Worm (Caenorhabditis elegans) whole organism, early embryonic: ENCODE results near the gene K08D8.6.

Source experiments
- B0310.2 ChIP-seq: sonication (generic microtip); optimal IDR thresholded peaks from 2 replicates; lab custom pipeline; 2016; ENCODE audit warnings: mild to moderate bottlenecking, missing genetic modification characterization, missing compliant biosample characterization
- F13C5.2 ChIP-seq: sonication (generic microtip); optimal IDR thresholded peaks from 2 replicates; lab custom pipeline; 2017; ENCODE audit warnings: mild to moderate bottlenecking, missing genetic modification characterization, inconsistent platforms, missing compliant biosample characterization
- aly-1 ChIP-seq: sonication (generic microtip); optimal IDR thresholded peaks from 2 replicates; lab custom pipeline; 2016; ENCODE audit warnings: missing genetic modification characterization, missing compliant biosample characterization
- ama-1 ChIP-seq: fragments of 150-350 bp; optimal IDR thresholded peaks from 2 replicates; lab custom pipeline; 2014
- ceh-13 ChIP-seq: fragments of 200-800 bp; sonication (Bioruptor generic); optimal IDR thresholded peaks from 2 replicates; lab custom pipeline; 2018; ENCODE audit warnings: mild to moderate bottlenecking, missing genetic modification characterization, missing compliant biosample characterization
- ceh-36 ChIP-seq: sonication (generic microtip); optimal IDR thresholded peaks from 2 replicates; lab custom pipeline; 2016; ENCODE audit warnings: missing genetic modification characterization, inconsistent platforms, missing compliant biosample characterization
- ets-7 ChIP-seq: sonication (generic microtip); optimal IDR thresholded peaks from 2 replicates; lab custom pipeline; 2016; ENCODE audit warnings: missing genotype, missing genetic modification characterization, missing compliant biosample characterization
- flt-1 ChIP-seq: fragments of 200-800 bp; sonication (Bioruptor generic); IDR thresholded peaks from 2 replicates; pipeline ENCODE4 v1.3.6; 2022; ENCODE audit warnings: missing genetic modification characterization, missing compliant biosample characterization
- hmbx-1 ChIP-seq: sonication (generic microtip); optimal IDR thresholded peaks from 2 replicates; lab custom pipeline; 2016; ENCODE audit warnings: mild to moderate bottlenecking, missing genetic modification characterization, missing compliant biosample characterization
- hmg-4 ChIP-seq: fragments of 200-800 bp; sonication (Bioruptor generic); optimal IDR thresholded peaks from 2 replicates; lab custom pipeline; 2018; ENCODE audit warnings: mild to moderate bottlenecking, missing genetic modification characterization, missing compliant biosample characterization
- hnd-1 ChIP-seq: sonication (generic microtip); optimal IDR thresholded peaks from 2 replicates; lab custom pipeline; 2016; ENCODE audit warnings: missing genetic modification characterization, missing compliant biosample characterization
- pes-1 ChIP-seq: fragments of 200-800 bp; sonication (Bioruptor generic); IDR thresholded peaks from 2 replicates; pipeline ENCODE4 v1.3.6; 2022; ENCODE audit warnings: missing genetic modification reagents, missing genetic modification characterization, missing compliant biosample characterization
- scrt-1 ChIP-seq: fragments of 200-800 bp; sonication (Bioruptor generic); IDR thresholded peaks from 2 replicates; pipeline ENCODE4 v1.3.6; 2022; ENCODE audit warnings: missing genetic modification characterization, missing compliant biosample characterization
- sea-1 ChIP-seq: fragments of 200-800 bp; sonication (Bioruptor generic); conservative IDR thresholded peaks from 2 replicates; pipeline ENCODE4 v1.3.6; 2022; ENCODE audit warnings: missing genetic modification characterization, missing compliant biosample characterization
- tbx-11 ChIP-seq: fragments of 200-800 bp; sonication (Bioruptor generic); IDR thresholded peaks from 2 replicates; pipeline ENCODE4 v1.3.6; 2022; ENCODE audit warnings: missing genetic modification characterization, missing compliant biosample characterization
- tbx-37 ChIP-seq: fragments of 200-800 bp; sonication (Bioruptor generic); conservative IDR thresholded peaks from 2 replicates; pipeline ENCODE4 v1.3.6; 2022; ENCODE audit warnings: missing genetic modification reagents, missing genetic modification characterization, missing compliant biosample characterization
- tra-4 ChIP-seq: sonication (generic microtip); optimal IDR thresholded peaks from 2 replicates; lab custom pipeline; 2017; ENCODE audit warnings: missing genetic modification characterization, missing compliant biosample characterization

Gene K08D8.6

DNA sequence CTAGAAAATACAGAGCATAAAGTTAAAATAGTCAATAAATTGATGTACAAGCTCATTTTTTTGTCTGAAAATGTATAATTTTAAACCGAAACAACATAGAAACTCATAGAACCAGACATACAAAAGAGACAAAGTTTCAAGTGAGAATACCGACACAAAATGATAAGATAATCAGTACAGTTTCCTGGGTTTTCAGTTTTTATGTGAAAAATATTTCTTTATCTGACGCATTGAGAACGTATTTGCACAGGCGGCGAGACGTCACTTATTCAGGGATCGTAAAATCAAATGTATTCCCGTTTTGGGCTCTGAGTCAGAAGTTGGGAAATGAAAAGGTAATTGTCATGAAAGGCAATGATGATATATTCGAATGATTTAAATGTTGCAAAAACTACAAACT is at the start of gene K08D8.6:
K08D8.6 (minus strand) TSS at position 64 of the 400 bp plus-strand sequence.
- no peak for TF ChIP-seq tbx-11 (GFP tag; lab: Robert Waterston, UW)
- TF ChIP-seq ets-7 (tag; lab: Kevin White, UChicago) = no peak
- no peak for TF ChIP-seq hnd-1 (tag; lab: Kevin White, UChicago)
- no peak for TF ChIP-seq hmg-4 (GFP tag; lab: Kevin White, UChicago)
- no peak for TF ChIP-seq ceh-36 (tag; lab: Kevin White, UChicago)
- TF ChIP-seq pes-1 (GFP tag; lab: Robert Waterston, UW) = no peak
- TF ChIP-seq B0310.2 (tag; lab: Kevin White, UChicago) = no peak
- TF ChIP-seq F13C5.2 = no peak
- no peak for TF ChIP-seq hmbx-1 (tag; lab: Kevin White, UChicago)
- TF ChIP-seq scrt-1 (GFP tag; lab: Robert Waterston, UW) = no peak
- TF ChIP-seq ama-1 (lab: Kevin White, UChicago) = no peak
- TF ChIP-seq sea-1 (GFP tag; lab: Robert Waterston, UW) = no peak
- no peak for TF ChIP-seq aly-1
- no peak for TF ChIP-seq ceh-13 (GFP tag; lab: Kevin White, UChicago)
- TF ChIP-seq tbx-37 (GFP tag; lab: Robert Waterston, UW) = no peak
- no peak for TF ChIP-seq tra-4 (tag; lab: Kevin White, UChicago)
- TF ChIP-seq flt-1 (GFP tag; lab: Robert Waterston, UW) = no peak

DNA sequence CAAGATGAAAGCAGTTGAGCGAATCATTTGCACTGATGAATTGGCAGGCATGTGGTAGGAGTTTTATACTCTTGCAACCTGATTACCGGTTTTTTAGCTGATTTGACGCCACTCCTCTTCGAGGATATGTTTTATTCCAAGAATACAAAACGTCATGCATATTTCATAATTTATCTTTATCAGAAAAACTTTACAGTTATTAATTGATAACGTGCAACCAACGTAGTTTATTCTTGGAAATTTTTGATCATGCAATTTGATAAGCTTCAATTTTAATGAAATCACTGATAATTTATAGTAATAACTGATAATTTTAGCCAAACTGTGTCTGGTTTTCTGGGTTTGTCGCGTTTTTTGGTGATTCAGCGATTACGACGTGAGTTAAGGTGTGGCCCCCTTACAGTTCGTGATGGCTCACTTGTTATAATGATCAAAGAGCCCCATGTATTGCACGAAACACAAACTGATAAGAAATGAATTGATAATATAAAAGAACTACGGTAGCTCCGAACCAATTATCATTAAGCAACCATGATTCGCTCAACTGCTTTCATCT is 46.0 kb upstream of the K08D8.6 start, which contains the start of the genes cld-1 and dod-21:
cld-1 (minus strand) TSS at position 51 of the 556 bp plus-strand sequence.
dod-21 (plus strand) TSS at position 518 of the 556 bp plus-strand sequence.
- no peak for TF ChIP-seq aly-1
- no peak for TF ChIP-seq flt-1 (GFP tag; lab: Robert Waterston, UW)
- no peak for TF ChIP-seq sea-1 (GFP tag; lab: Robert Waterston, UW)
- no peak for TF ChIP-seq ets-7 (tag; lab: Kevin White, UChicago)
- no peak for TF ChIP-seq hmbx-1 (tag; lab: Kevin White, UChicago)
- no peak for TF ChIP-seq hmg-4 (GFP tag; lab: Kevin White, UChicago)
- TF ChIP-seq hnd-1 (tag; lab: Kevin White, UChicago) = no peak
- TF ChIP-seq ceh-36 (tag; lab: Kevin White, UChicago) = no peak
- TF ChIP-seq scrt-1 (GFP tag; lab: Robert Waterston, UW) = no peak
- TF ChIP-seq F13C5.2 = no peak
- TF ChIP-seq tbx-11 (GFP tag; lab: Robert Waterston, UW) = no peak
- no peak for TF ChIP-seq tra-4 (tag; lab: Kevin White, UChicago)
- TF ChIP-seq B0310.2 (tag; lab: Kevin White, UChicago) = no peak
- TF ChIP-seq ceh-13 (GFP tag; lab: Kevin White, UChicago) = no peak
- TF ChIP-seq ama-1 (lab: Kevin White, UChicago) = no peak
- no peak for TF ChIP-seq tbx-37 (GFP tag; lab: Robert Waterston, UW)

DNA sequence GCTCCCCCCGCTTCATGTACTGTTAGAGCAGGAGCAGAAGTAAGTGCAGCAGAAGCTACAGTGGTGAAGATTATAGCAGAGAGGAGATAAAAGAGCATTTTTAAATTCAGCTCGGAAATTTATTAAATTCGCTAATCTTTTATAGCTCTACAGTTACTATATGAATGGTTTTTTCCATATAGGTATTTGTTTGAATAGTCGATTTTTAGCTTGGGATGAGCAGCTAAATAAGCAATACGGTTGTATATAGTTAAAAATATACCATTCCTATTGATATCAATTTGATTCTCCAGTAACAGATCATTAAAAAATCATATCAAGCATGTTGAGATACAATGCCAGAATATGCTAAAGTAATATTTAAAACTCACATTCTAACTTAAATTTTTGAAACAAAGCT is 36.3 kb upstream of the K08D8.6 start, which contains the start of gene srlf-5:
srlf-5 (minus strand) TSS at position 101 of the 400 bp plus-strand sequence.
- TF ChIP-seq tra-4 (tag; lab: Kevin White, UChicago) = no peak
- no peak for TF ChIP-seq hnd-1 (tag; lab: Kevin White, UChicago)
- no peak for TF ChIP-seq scrt-1 (GFP tag; lab: Robert Waterston, UW)
- no peak for TF ChIP-seq aly-1
- TF ChIP-seq ceh-36 (tag; lab: Kevin White, UChicago) = no peak
- TF ChIP-seq tbx-11 (GFP tag; lab: Robert Waterston, UW) = no peak
- no peak for TF ChIP-seq ama-1 (lab: Kevin White, UChicago)
- TF ChIP-seq B0310.2 (tag; lab: Kevin White, UChicago) = no peak
- TF ChIP-seq hmg-4 (GFP tag; lab: Kevin White, UChicago) = no peak

DNA sequence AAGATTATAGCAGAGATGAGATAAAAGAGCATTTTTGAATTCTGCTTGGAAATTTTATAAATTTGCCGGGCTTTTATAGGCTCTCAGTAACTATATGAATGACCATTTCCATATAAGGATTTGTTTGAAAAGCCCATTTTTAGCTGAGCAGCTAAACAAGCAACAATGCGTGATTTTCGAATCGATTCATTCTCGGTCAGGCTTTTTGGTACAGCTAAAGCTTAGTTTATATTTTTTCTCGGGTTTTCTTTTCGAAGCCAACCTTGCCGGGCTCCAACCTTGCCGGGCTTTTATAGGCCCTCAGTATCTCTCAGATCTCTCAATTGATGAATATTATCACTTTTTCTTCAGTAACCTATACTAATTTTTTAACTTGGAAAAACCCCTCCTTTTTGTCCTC is 34.0 kb upstream of the K08D8.6 start, which contains the start of gene srlf-4:
srlf-4 (minus strand) TSS at position 101 of the 400 bp plus-strand sequence.
- TF ChIP-seq scrt-1 (GFP tag; lab: Robert Waterston, UW) = no peak
- TF ChIP-seq pes-1 (GFP tag; lab: Robert Waterston, UW) = no peak
- TF ChIP-seq tbx-37 (GFP tag; lab: Robert Waterston, UW) = no peak
- no peak for TF ChIP-seq F13C5.2
- no peak for TF ChIP-seq ama-1 (lab: Kevin White, UChicago)
- TF ChIP-seq B0310.2 (tag; lab: Kevin White, UChicago) = no peak

DNA sequence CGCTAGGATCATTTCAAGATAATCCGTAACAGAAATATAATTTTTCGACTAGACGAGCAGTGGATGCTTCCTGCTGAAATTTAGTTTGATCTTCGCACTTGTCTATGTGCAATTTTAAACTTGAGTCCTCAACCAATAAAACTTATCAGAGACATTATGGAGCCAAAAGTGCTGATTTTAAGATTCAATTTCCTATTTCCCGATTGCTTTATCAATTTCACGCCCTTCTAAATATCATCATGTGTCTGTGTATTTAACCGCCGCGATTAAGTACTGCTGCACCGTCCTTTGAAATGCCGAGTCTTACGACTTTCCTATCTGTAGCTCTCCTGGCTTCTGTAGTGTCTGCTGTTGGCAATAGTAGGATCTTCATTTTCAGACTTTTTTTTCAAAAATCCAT is 30.7 kb upstream of the K08D8.6 start, which contains the start of gene C32H11.4:
C32H11.4 (plus strand) TSS at position 238 of the 400 bp plus-strand sequence.
- no peak for TF ChIP-seq ceh-36 (tag; lab: Kevin White, UChicago)
- no peak for TF ChIP-seq tbx-37 (GFP tag; lab: Robert Waterston, UW)
- TF ChIP-seq tra-4 (tag; lab: Kevin White, UChicago) = no peak
- TF ChIP-seq F13C5.2 = no peak
- TF ChIP-seq hmbx-1 (tag; lab: Kevin White, UChicago) = no peak
- no peak for TF ChIP-seq B0310.2 (tag; lab: Kevin White, UChicago)
- TF ChIP-seq aly-1 = no peak
- no peak for TF ChIP-seq tbx-11 (GFP tag; lab: Robert Waterston, UW)
- TF ChIP-seq sea-1 (GFP tag; lab: Robert Waterston, UW) = no peak
- TF ChIP-seq ama-1 (lab: Kevin White, UChicago) = no peak
- TF ChIP-seq pes-1 (GFP tag; lab: Robert Waterston, UW) = no peak
- no peak for TF ChIP-seq flt-1 (GFP tag; lab: Robert Waterston, UW)
- TF ChIP-seq hnd-1 (tag; lab: Kevin White, UChicago) = no peak
- no peak for TF ChIP-seq scrt-1 (GFP tag; lab: Robert Waterston, UW)
- TF ChIP-seq hmg-4 (GFP tag; lab: Kevin White, UChicago) = no peak

DNA sequence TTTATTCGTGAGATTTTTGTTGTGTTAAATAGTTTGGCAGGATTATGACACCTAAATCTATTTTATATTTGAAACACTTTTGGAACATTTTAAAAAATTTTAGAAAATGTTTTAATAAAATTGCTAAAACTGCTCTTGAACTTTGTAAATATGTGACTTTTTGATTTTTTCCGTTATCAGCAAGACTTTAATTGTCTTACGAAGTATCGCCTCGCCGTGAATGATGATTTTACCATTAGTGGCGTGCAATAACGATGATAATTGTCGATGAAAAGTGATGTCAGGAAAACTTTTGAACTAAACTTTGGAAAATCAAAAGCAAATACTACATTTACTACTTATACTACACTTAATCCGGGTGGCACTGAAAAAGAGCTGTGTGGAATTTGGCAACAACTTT is 30.2 kb upstream of the K08D8.6 start:
- no peak for TF ChIP-seq hmbx-1 (tag; lab: Kevin White, UChicago)

DNA sequence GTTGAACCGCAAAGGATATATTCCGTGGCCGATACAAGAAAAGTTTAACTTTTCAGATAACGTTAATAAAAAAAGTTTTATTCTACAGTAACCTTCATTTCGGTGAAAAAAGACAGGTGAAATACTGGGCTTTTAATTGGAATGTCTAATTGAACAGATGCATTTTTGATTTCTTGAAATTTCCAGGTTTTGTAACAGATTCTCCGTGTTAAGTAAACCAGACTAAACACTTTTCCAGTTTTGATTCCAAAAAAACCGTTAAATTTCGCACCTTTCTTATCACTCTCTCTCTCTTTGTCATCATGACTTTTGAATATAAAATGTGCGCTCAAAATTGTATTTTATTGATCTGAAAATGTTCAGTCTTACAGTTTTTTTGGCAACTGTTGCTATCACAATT is 27.9 kb upstream of the K08D8.6 start, which contains the start of gene C32H11.3:
C32H11.3 (plus strand) TSS at position 301 of the 400 bp plus-strand sequence.
- TF ChIP-seq flt-1 (GFP tag; lab: Robert Waterston, UW) (no peak), hmbx-1 (tag; lab: Kevin White, UChicago) (no peak), ama-1 (lab: Kevin White, UChicago) (no peak), hnd-1 (tag; lab: Kevin White, UChicago) (no peak), ceh-36 (tag; lab: Kevin White, UChicago) (no peak), ets-7 (tag; lab: Kevin White, UChicago) (no peak), F13C5.2 (no peak), pes-1 (GFP tag; lab: Robert Waterston, UW) (no peak)
